Fruit fly (Drosophila melanogaster) whole organism: ENCODE data around the gene Acsf2.

ENCODE experiments used
- CG8478 ChIP-seq: fragments of >200 bp; optimal IDR thresholded peaks from 2 replicates; lab custom pipeline; 2018; ENCODE audit warnings: inconsistent platforms
- Dll ChIP-seq: fragments of >200 bp; optimal IDR thresholded peaks from 2 replicates; lab custom pipeline; 2017
- EcR ChIP-seq, 2 experiments: fragments of >200 bp; optimal IDR thresholded peaks; 2 replicates each; lab custom pipeline; 2017; ENCODE audit warnings: missing biosample characterization in 2 of 2, missing genetic modification characterization in 2 of 2, missing genetic modification reagents in 2 of 2
- pan ChIP-seq: fragments of >200 bp; optimal IDR thresholded peaks from 2 replicates; lab custom pipeline; 2017
- psq ChIP-seq: fragments of >200 bp; optimal IDR thresholded peaks from 2 replicates; lab custom pipeline; 2017
- usp ChIP-seq: fragments of >200 bp; optimal IDR thresholded peaks from 2 replicates; lab custom pipeline; 2017; ENCODE audit warnings: missing biosample characterization, missing genetic modification characterization, mixed read lengths

Gene Acsf2

dm6 chr2L:5342119-5342817 lies at the start of gene Acsf2:
Gene Acsf2 (minus strand): TSS chr2L:5342234.
- no peak for TF ChIP-seq EcR (GFP tag; optimal IDR thresholded peaks at IDR 0.05; lab: Kevin White, UChicago)
- TF ChIP-seq usp (GFP tag; lab: Kevin White, UChicago) = no peak
- no peak for TF ChIP-seq CG8478 (lab: Kevin White, UChicago)
- no peak for TF ChIP-seq pan (lab: Kevin White, UChicago)
- TF ChIP-seq Dll (lab: Kevin White, UChicago) = no peak
- no peak for TF ChIP-seq psq (lab: Kevin White, UChicago)

dm6 chr2L:5386261-5386660 lies 44.2 kb upstream of the Acsf2 start:
- TF ChIP-seq Dll (lab: Kevin White, UChicago) = no peak
- TF ChIP-seq CG8478 (lab: Kevin White, UChicago) = no peak
- no peak for TF ChIP-seq usp (GFP tag; lab: Kevin White, UChicago)
- no peak for TF ChIP-seq pan (lab: Kevin White, UChicago)
- TF ChIP-seq EcR (GFP tag; optimal IDR thresholded peaks at IDR 0.05; lab: Kevin White, UChicago) = no peak
- no peak for TF ChIP-seq psq (lab: Kevin White, UChicago)

DNA sequence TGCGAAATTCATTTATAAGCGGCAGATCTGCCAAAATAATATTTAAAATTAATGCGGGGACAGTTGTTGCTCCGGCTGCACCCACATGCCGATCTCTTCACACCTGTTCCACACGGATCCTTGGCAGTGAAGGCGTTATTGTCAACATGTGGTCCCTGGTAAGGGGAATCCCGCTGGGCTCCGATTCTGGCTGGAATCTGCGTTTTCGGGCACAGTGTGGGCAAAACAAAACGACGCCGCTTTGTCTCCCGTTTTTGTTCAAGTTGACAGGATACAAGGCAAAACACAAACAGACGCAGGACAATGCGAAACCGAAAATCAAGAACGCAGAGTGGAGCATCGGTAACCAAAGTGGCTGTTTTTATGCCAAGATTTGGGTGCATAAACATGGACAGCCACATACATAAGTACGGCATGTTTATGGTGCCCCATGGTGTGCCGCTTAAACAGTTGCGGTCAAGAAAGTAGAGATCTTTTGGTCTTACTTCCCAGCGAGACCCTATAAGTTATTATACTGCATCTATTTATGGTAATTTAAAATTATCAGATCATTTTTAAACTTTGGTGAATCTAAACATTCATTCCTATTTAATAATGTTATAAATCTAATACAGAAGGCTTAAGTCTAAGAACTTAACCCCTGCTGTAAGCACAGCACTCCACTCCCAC lies 39.4 kb upstream of the Acsf2 start:
- TF ChIP-seq EcR (GFP tag; optimal IDR thresholded peaks at IDR 0.05; lab: Kevin White, UChicago) = no peak
- TF ChIP-seq psq (lab: Kevin White, UChicago) = no peak
- no peak for TF ChIP-seq pan (lab: Kevin White, UChicago)
- no peak for TF ChIP-seq usp (GFP tag; lab: Kevin White, UChicago)
- TF ChIP-seq CG8478 (lab: Kevin White, UChicago) = no peak
- no peak for TF ChIP-seq Dll (lab: Kevin White, UChicago)

- TF ChIP-seq psq (lab: Kevin White, UChicago) (no peak), pan (lab: Kevin White, UChicago) (no peak), usp (GFP tag; lab: Kevin White, UChicago) (no peak), CG8478 (lab: Kevin White, UChicago) (no peak), Dll (lab: Kevin White, UChicago) (no peak)
These were observed 36.8 kb upstream of the Acsf2 start for dm6 chr2L:5378829-5379228.

DNA sequence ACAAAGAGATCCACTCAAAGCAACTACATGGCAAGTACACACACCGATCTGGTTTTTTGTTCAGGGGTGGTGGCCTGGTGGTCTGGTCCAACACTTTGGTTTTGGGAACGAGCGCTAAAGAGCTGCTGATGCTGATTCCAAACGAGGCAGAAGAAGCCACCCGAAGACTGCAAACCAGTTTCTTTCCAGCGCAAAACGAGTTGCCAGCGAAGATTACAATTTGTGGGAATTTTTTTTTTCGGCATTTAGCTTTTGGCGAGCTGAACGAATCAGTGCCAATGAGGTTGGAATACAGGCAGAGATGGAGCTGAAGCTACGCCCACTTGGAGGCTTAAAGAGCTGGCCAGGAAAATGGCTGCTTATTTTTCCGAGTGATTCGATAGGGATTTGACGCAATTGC lies 34.4 kb upstream of the Acsf2 start:
- TF ChIP-seq Dll (lab: Kevin White, UChicago) = peak; percentile 22
- TF ChIP-seq psq (lab: Kevin White, UChicago) = no peak

dm6 chr2L:5374989-5375388 lies 33.0 kb upstream of the Acsf2 start:
- no peak for TF ChIP-seq EcR (GFP tag; optimal IDR thresholded peaks at IDR 0.05; lab: Kevin White, UChicago)
- TF ChIP-seq CG8478 (lab: Kevin White, UChicago) = no peak
- TF ChIP-seq psq (lab: Kevin White, UChicago) = no peak

DNA sequence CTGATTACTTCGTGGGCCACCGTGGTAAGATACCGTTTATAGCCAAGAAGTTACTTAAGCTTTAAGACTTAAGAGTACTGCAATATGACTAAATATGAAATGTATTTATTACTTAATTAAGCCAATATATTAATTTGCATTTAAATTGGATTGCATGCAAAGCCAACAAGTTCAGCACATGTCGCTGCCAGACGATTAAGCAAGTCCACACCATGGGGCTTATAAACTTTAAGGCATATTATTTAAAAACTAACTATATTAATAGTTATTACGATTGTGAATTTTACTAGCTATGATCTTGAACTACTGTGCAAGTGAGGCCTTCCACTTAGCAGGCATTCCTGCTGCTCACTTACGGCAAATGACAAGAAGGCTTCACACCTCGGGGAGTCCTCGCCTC lies 32.2 kb upstream of the Acsf2 start:
- no peak for TF ChIP-seq CG8478 (lab: Kevin White, UChicago)
- TF ChIP-seq Dll (lab: Kevin White, UChicago) = no peak
- no peak for TF ChIP-seq usp (GFP tag; lab: Kevin White, UChicago)
- no peak for TF ChIP-seq EcR (GFP tag; optimal IDR thresholded peaks at IDR 0.05; lab: Kevin White, UChicago)
- no peak for TF ChIP-seq psq (lab: Kevin White, UChicago)
- no peak for TF ChIP-seq pan (lab: Kevin White, UChicago)

- no peak for TF ChIP-seq EcR (GFP tag; optimal IDR thresholded peaks at IDR 0.05; lab: Kevin White, UChicago)
- TF ChIP-seq pan (lab: Kevin White, UChicago) = no peak
- no peak for TF ChIP-seq psq (lab: Kevin White, UChicago)
- no peak for TF ChIP-seq usp (GFP tag; lab: Kevin White, UChicago)
- no peak for TF ChIP-seq CG8478 (lab: Kevin White, UChicago)
- TF ChIP-seq Dll (lab: Kevin White, UChicago) = no peak
These were observed 30.5 kb upstream of the Acsf2 start for dm6 chr2L:5372552-5372951.

DNA sequence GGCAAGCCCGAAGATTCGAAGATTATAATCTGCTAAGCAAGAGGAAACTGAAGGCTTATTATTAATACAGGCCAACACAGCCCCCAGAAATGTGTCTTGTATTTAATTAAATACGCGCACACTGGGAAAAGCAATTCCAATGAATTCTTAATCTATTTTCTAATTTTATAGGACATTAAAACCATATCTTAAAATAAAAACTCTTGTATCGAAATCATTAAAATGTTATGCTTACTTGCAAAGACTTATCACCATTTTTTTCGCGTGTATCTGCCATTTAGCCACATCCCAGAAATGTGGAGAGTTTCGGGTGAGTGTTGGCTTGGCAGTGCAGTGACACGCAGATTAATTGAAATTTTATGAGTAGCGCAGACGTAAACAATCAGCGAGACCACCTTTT lies 25.9 kb upstream of the Acsf2 start:
- TF ChIP-seq CG8478 (lab: Kevin White, UChicago) = no peak

dm6 chr2L:5365841-5366240 lies 23.8 kb upstream of the Acsf2 start:
- TF ChIP-seq usp (GFP tag; lab: Kevin White, UChicago) (no peak), Dll (lab: Kevin White, UChicago) (no peak), pan (lab: Kevin White, UChicago) (no peak), EcR (GFP tag; optimal IDR thresholded peaks at IDR 0.05; lab: Kevin White, UChicago) (no peak), psq (lab: Kevin White, UChicago) (no peak), CG8478 (lab: Kevin White, UChicago) (no peak)

- TF ChIP-seq psq (lab: Kevin White, UChicago) (no peak), pan (lab: Kevin White, UChicago) (no peak), usp (GFP tag; lab: Kevin White, UChicago) (no peak), CG8478 (lab: Kevin White, UChicago) (no peak), EcR (GFP tag; optimal IDR thresholded peaks at IDR 0.05; lab: Kevin White, UChicago) (no peak), Dll (lab: Kevin White, UChicago) (no peak)
These were observed 20.3 kb upstream of the Acsf2 start for dm6 chr2L:5362351-5362750.

DNA sequence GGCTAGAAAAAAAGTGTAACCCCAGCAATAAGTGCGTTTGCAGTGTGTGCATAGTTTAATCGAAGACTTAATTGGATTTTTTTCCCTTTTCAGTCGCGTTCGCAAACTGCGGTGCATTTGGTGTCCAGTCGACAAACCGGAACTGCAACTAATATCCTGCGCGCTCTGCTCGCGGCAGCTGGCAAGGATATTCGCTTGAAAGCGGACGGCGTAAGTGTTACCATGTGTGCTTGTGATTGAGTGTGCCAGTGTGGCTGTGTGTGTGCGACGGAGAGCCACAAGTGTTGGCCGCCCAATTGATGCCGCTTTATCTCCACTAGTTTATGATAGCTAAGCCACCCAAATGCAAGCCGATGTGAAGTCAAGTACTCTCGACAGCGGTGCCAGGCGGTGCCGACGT lies 11.4 kb upstream of the Acsf2 start:
- no peak for TF ChIP-seq CG8478 (lab: Kevin White, UChicago)
- no peak for TF ChIP-seq Dll (lab: Kevin White, UChicago)
